Fruit fly (Drosophila melanogaster): ENCODE data around the gene CG14238.

dm6 chr3R:26436001-26436400 is 22.0 kb upstream of the CG14238 start:
- TF ChIP-seq CG8478 (optimal IDR thresholded peaks at IDR 0.05) (no peak), CTCF (optimal IDR thresholded peaks at IDR 0.05) (no peak)

All from S2 (cell line).